Fruit fly (Drosophila melanogaster) whole organism, wandering third instar larva: ENCODE measurements around the gene CG7218.

Experiments
- Dif ChIP-seq: fragments of 200-275, 200-300 bp; sonication (Bioruptor generic); optimal IDR thresholded peaks from 2 replicates; lab custom pipeline; 2018; ENCODE audit warnings: missing biosample characterization, missing genetic modification characterization; ENCODE audit not compliant: partially characterized antibody
- GATAd ChIP-seq: sonication (Bioruptor generic); optimal IDR thresholded peaks from 2 replicates; lab custom pipeline; 2016; ENCODE audit warnings: missing biosample characterization, missing genetic modification characterization
- HLH106 ChIP-seq: fragments of 200-800 bp; optimal IDR thresholded peaks from 3 replicates; lab custom pipeline; 2019; ENCODE audit warnings: missing biosample characterization, mild to moderate bottlenecking, missing genetic modification characterization, moderate library complexity
- Hr78 ChIP-seq: fragments of >200 bp; optimal IDR thresholded peaks from 2 replicates; lab custom pipeline; 2017; ENCODE audit warnings: missing biosample characterization, missing genetic modification characterization
- Hr83 ChIP-seq: fragments of 200-300 bp; sonication (Bioruptor generic); optimal IDR thresholded peaks from 2 replicates; lab custom pipeline; 2016; ENCODE audit warnings: missing biosample characterization, mild to moderate bottlenecking, missing genetic modification characterization, moderate library complexity; ENCODE audit not compliant: poor library complexity, severe bottlenecking
- Mio ChIP-seq: sonication (Bioruptor generic); optimal IDR thresholded peaks from 2 replicates; lab custom pipeline; 2016; ENCODE audit warnings: missing biosample characterization, missing genetic modification characterization
- Myc ChIP-seq: fragments of >200 bp; optimal IDR thresholded peaks from 2 replicates; lab custom pipeline; 2017
- OdsH ChIP-seq: fragments of 200-800 bp; sonication (Bioruptor generic); optimal IDR thresholded peaks from 2 replicates; lab custom pipeline; 2016; ENCODE audit warnings: missing biosample characterization, mild to moderate bottlenecking, missing genetic modification characterization
- Vsx2 ChIP-seq: fragments of 200-300, 225-300 bp; sonication (Bioruptor generic); optimal IDR thresholded peaks from 2 replicates; lab custom pipeline; 2018; ENCODE audit warnings: missing biosample characterization, missing genetic modification characterization; ENCODE audit not compliant: partially characterized antibody
- br ChIP-seq: fragments of 200-800 bp; sonication (Bioruptor generic); optimal IDR thresholded peaks from 2 replicates; lab custom pipeline; 2016; ENCODE audit warnings: missing biosample characterization, missing genetic modification characterization
- brk ChIP-seq: fragments of 200-800 bp; sonication (Bioruptor generic); optimal IDR thresholded peaks from 2 replicates; lab custom pipeline; 2016; ENCODE audit warnings: missing biosample characterization, mild to moderate bottlenecking, missing genetic modification characterization
- ey ChIP-seq: fragments of 200-800 bp; sonication (Bioruptor generic); optimal IDR thresholded peaks from 2 replicates; lab custom pipeline; 2016; ENCODE audit warnings: missing biosample characterization, missing genetic modification characterization
- foxo ChIP-seq, 2 experiments: fragments of 200-800 bp; sonication (Bioruptor generic); optimal IDR thresholded peaks; 2 replicates in 1 of 2; 3 replicates in 1 of 2; lab custom pipeline; 2016 to 2017; ENCODE audit warnings: missing biosample characterization in 2 of 2, missing genetic modification characterization in 2 of 2
- lola ChIP-seq: fragments of >200 bp; optimal IDR thresholded peaks from 2 replicates; lab custom pipeline; 2017; ENCODE audit warnings: missing biosample characterization, missing genetic modification characterization
- psq ChIP-seq: fragments of 200-800 bp; sonication (Bioruptor generic); optimal IDR thresholded peaks from 3 replicates; lab custom pipeline; 2017; ENCODE audit warnings: missing biosample characterization, mild to moderate bottlenecking, missing genetic modification characterization, moderate library complexity
- sage ChIP-seq: fragments of 200-800 bp; sonication (Bioruptor generic); optimal IDR thresholded peaks from 2 replicates; lab custom pipeline; 2016; ENCODE audit warnings: missing biosample characterization, mild to moderate bottlenecking, missing genetic modification characterization
- sv ChIP-seq: fragments of 200-800 bp; sonication (Bioruptor generic); optimal IDR thresholded peaks from 3 replicates; lab custom pipeline; 2016; ENCODE audit warnings: missing biosample characterization, missing genetic modification characterization
- tai ChIP-seq: sonication (Bioruptor generic); optimal IDR thresholded peaks from 2 replicates; lab custom pipeline; 2016; ENCODE audit warnings: missing biosample characterization, missing genetic modification characterization
- woc ChIP-seq: sonication (Bioruptor generic); optimal IDR thresholded peaks from 2 replicates; lab custom pipeline; 2016; ENCODE audit warnings: missing biosample characterization, mild to moderate bottlenecking, missing genetic modification characterization

Gene CG7218

dm6 chr3R:18114834-18115233, 49.4 kb downstream of the CG7218 start:
- TF ChIP-seq br (GFP tag; lab: Kevin White, UChicago) (no peak), GATAd (GFP tag; lab: Kevin White, UChicago) (no peak), ey (GFP tag; lab: Kevin White, UChicago) (no peak), HLH106 (tag; lab: Kevin White, UChicago) (no peak), brk (GFP tag; lab: Kevin White, UChicago) (no peak), tai (GFP tag; lab: Kevin White, UChicago) (no peak), psq (GFP tag; lab: Kevin White, UChicago) (no peak), lola (GFP tag; lab: Kevin White, UChicago) (no peak), OdsH (GFP tag; lab: Kevin White, UChicago) (no peak), Vsx2 (GFP tag; lab: Kevin White, UChicago) (no peak), Myc (no peak)

dm6 chr3R:18111709-18112110, 52.5 kb downstream of the CG7218 start:
- TF ChIP-seq Hr78 (GFP tag; lab: Kevin White, UChicago) (no peak), woc (GFP tag; lab: Kevin White, UChicago) (no peak), Myc (no peak), foxo (GFP tag; optimal IDR thresholded peaks at IDR 0.05; lab: Kevin White, UChicago) (no peak), Hr83 (GFP tag; lab: Kevin White, UChicago) (no peak), OdsH (GFP tag; lab: Kevin White, UChicago) (no peak), sage (GFP tag; lab: Kevin White, UChicago) (no peak), lola (GFP tag; lab: Kevin White, UChicago) (no peak), Mio (GFP tag; lab: Kevin White, UChicago) (no peak), Dif (no peak), sv (GFP tag; lab: Kevin White, UChicago) (no peak)
